Fruit fly (Drosophila melanogaster) whole organism, embryonic: ENCODE results near the gene CG43446.

ENCODE experiments used
- Awh ChIP-seq: fragments of 200-800 bp; sonication (Bioruptor generic); IDR thresholded peaks from 2 replicates; pipeline ENCODE4, ENCODE4 v1.3.6; 2022; ENCODE audit warnings: missing biosample characterization, missing genetic modification characterization
- CG10565 ChIP-seq: fragments of 200-800 bp; sonication (Bioruptor generic); optimal IDR thresholded peaks from 3 replicates; lab custom pipeline; 2016; ENCODE audit warnings: missing biosample characterization, mild to moderate bottlenecking, missing genetic modification characterization
- CG10959 ChIP-seq: fragments of 200-800 bp; sonication (Bioruptor generic); IDR thresholded peaks from 2 replicates; pipeline ENCODE4 v1.3.6; 2022; ENCODE audit warnings: missing biosample characterization, missing genetic modification characterization
- CG11093 ChIP-seq: fragments of 200-800 bp; sonication (Bioruptor generic); IDR thresholded peaks from 3 replicates; pipeline ENCODE4 v1.3.6; 2022; ENCODE audit warnings: missing biosample characterization, missing genetic modification characterization
- CG12104 ChIP-seq: fragments of 200-800 bp; sonication (Bioruptor generic); optimal IDR thresholded peaks from 3 replicates; lab custom pipeline; 2016; ENCODE audit warnings: missing biosample characterization, missing genetic modification characterization
- CG12769 ChIP-seq: fragments of 200-800 bp; sonication (Bioruptor generic); optimal IDR thresholded peaks from 2 replicates; lab custom pipeline; 2019; ENCODE audit warnings: missing biosample characterization, mild to moderate bottlenecking, missing genetic modification characterization, moderate library complexity
- CG14710 ChIP-seq: fragments of 200-800 bp; sonication (Bioruptor generic); optimal IDR thresholded peaks from 3 replicates; lab custom pipeline; 2019; ENCODE audit warnings: missing biosample characterization, mild to moderate bottlenecking, missing genetic modification characterization, moderate library complexity
- CG1529 ChIP-seq: fragments of 200-800 bp; sonication (Bioruptor generic); optimal IDR thresholded peaks from 3 replicates; lab custom pipeline; 2018; ENCODE audit warnings: missing biosample characterization, missing genetic modification characterization
- CG17186 ChIP-seq: fragments of 200-800 bp; sonication (Bioruptor generic); optimal IDR thresholded peaks from 3 replicates; lab custom pipeline; 2017; ENCODE audit warnings: missing biosample characterization, missing genetic modification reagents, missing genetic modification characterization
- CG17568 ChIP-seq: fragments of 200-800 bp; sonication (Bioruptor generic); optimal IDR thresholded peaks from 2 replicates; lab custom pipeline; 2018; ENCODE audit warnings: missing biosample characterization, mild to moderate bottlenecking, missing genetic modification characterization, moderate library complexity
- CG18262 ChIP-seq: fragments of 200-800 bp; optimal IDR thresholded peaks from 3 replicates; lab custom pipeline; 2019; ENCODE audit warnings: missing biosample characterization, mild to moderate bottlenecking, missing genetic modification characterization, moderate library complexity
- CG1832 ChIP-seq: fragments of 200-800 bp; sonication (Bioruptor generic); optimal IDR thresholded peaks from 2 replicates; lab custom pipeline; 2017; ENCODE audit warnings: missing biosample characterization, mild to moderate bottlenecking, missing genetic modification characterization, inconsistent platforms
- CG18599 ChIP-seq: fragments of 200-800 bp; sonication (Bioruptor generic); optimal IDR thresholded peaks from 3 replicates; lab custom pipeline; 2017; ENCODE audit warnings: missing biosample characterization, missing genetic modification characterization, mild to moderate bottlenecking, moderate library complexity, missing genetic modification reagents
- CG31224 ChIP-seq: fragments of 200-800 bp; sonication (Bioruptor generic); IDR thresholded peaks from 2 replicates; pipeline ENCODE4 v1.3.6; 2022; ENCODE audit warnings: missing biosample characterization, missing genetic modification characterization
- CG31441 ChIP-seq: fragments of 200-800 bp; sonication (Bioruptor generic); IDR thresholded peaks from 2 replicates; pipeline ENCODE4 v1.3.6; 2022; ENCODE audit warnings: missing biosample characterization, missing genetic modification characterization
- CG7556 ChIP-seq: fragments of 200-800 bp; sonication (Bioruptor generic); optimal IDR thresholded peaks from 2 replicates; lab custom pipeline; 2017; ENCODE audit warnings: missing biosample characterization, mild to moderate bottlenecking, missing genetic modification characterization
- CG7928 ChIP-seq: fragments of 200-800 bp; sonication (Bioruptor generic); optimal IDR thresholded peaks from 2 replicates; lab custom pipeline; 2017; ENCODE audit warnings: missing biosample characterization, mild to moderate bottlenecking, missing genetic modification characterization
- Camta ChIP-seq: fragments of 200-800 bp; sonication (Bioruptor generic); optimal IDR thresholded peaks from 2 replicates; lab custom pipeline; 2016; ENCODE audit warnings: missing biosample characterization, missing genetic modification characterization
- D19B ChIP-seq: fragments of 200-800 bp; sonication (Bioruptor generic); optimal IDR thresholded peaks from 2 replicates; lab custom pipeline; 2017; ENCODE audit warnings: missing biosample characterization, mild to moderate bottlenecking, missing genetic modification characterization
- Dad ChIP-seq: fragments of 200-800 bp; sonication (Bioruptor generic); optimal IDR thresholded peaks from 3 replicates; lab custom pipeline; 2016; ENCODE audit warnings: missing biosample characterization, missing genetic modification characterization
- Dip3 ChIP-seq: fragments of 200-800 bp; sonication (Bioruptor generic); optimal IDR thresholded peaks from 3 replicates; lab custom pipeline; 2016; ENCODE audit warnings: missing biosample characterization, missing genetic modification characterization
- Dp ChIP-seq: fragments of 200-800 bp; sonication (Bioruptor generic); optimal IDR thresholded peaks from 2 replicates; lab custom pipeline; 2018; ENCODE audit warnings: missing biosample characterization, mild to moderate bottlenecking, missing genetic modification characterization, moderate library complexity
- Hsf ChIP-seq: fragments of 200-800 bp; sonication (Bioruptor generic); optimal IDR thresholded peaks from 3 replicates; lab custom pipeline; 2016; ENCODE audit warnings: missing biosample characterization, missing genetic modification characterization
- NC2β ChIP-seq: fragments of 200-800 bp; sonication (Bioruptor generic); optimal IDR thresholded peaks from 2 replicates; lab custom pipeline; 2016; ENCODE audit warnings: missing biosample characterization, missing genetic modification characterization
- Neu2 ChIP-seq: fragments of 200-800 bp; sonication (Bioruptor generic); optimal IDR thresholded peaks from 3 replicates; lab custom pipeline; 2016; ENCODE audit warnings: missing biosample characterization, missing genetic modification characterization, borderline replicate concordance
- Pdp1 ChIP-seq, 2 experiments: fragments of 200-800 bp; sonication (Bioruptor generic); optimal IDR thresholded peaks; 3 replicates each; lab custom pipeline; 2016; ENCODE audit warnings: missing biosample characterization in 2 of 2, missing genetic modification characterization in 2 of 2, mild to moderate bottlenecking in 1 of 2, moderate library complexity in 1 of 2
- Stat92E ChIP-seq, 3 experiments: fragments of >200 bp in 2 of 3; fragments of 200-800 bp in 1 of 3; sonication (Bioruptor generic) in 1 of 3; optimal IDR thresholded peaks; 2 replicates each; lab custom pipeline; 2017 to 2019; ENCODE audit warnings: missing biosample characterization in 3 of 3, missing genetic modification characterization in 3 of 3, mild to moderate bottlenecking in 1 of 3, moderate library complexity in 1 of 3
- Taf1 ChIP-seq: fragments of 200-800 bp; sonication (Bioruptor generic); IDR thresholded peaks from 2 replicates; pipeline ENCODE4 v1.3.6; 2022; ENCODE audit warnings: missing biosample characterization, missing genetic modification characterization
- bowl ChIP-seq: fragments of 200-800 bp; sonication (Bioruptor generic); IDR thresholded peaks from 2 replicates; pipeline ENCODE4 v1.3.6; 2022; ENCODE audit warnings: missing biosample characterization, missing genetic modification characterization
- btn ChIP-seq: fragments of 200-800 bp; sonication (Bioruptor generic); optimal IDR thresholded peaks from 2 replicates; lab custom pipeline; 2016; ENCODE audit warnings: missing biosample characterization, missing genetic modification characterization
- corto ChIP-seq: fragments of 200-800 bp; sonication (Bioruptor generic); optimal IDR thresholded peaks from 2 replicates; lab custom pipeline; 2016; ENCODE audit warnings: missing biosample characterization, mild to moderate bottlenecking, missing genetic modification characterization, moderate library complexity
- fd96Cb ChIP-seq: fragments of 200-800 bp; sonication (Bioruptor generic); optimal IDR thresholded peaks from 2 replicates; lab custom pipeline; 2018; ENCODE audit warnings: missing biosample characterization, mild to moderate bottlenecking, missing genetic modification characterization, moderate library complexity
- gcm2 ChIP-seq: fragments of 200-800 bp; sonication (Bioruptor generic); optimal IDR thresholded peaks from 2 replicates; lab custom pipeline; 2016; ENCODE audit warnings: missing biosample characterization, missing genetic modification characterization
- gsb-n ChIP-seq: fragments of 200-800 bp; sonication (Bioruptor generic); optimal IDR thresholded peaks from 3 replicates; lab custom pipeline; 2018; ENCODE audit warnings: missing biosample characterization, mild to moderate bottlenecking, missing genetic modification characterization
- jigr1 ChIP-seq: fragments of 200-800 bp; sonication (Bioruptor generic); IDR thresholded peaks from 3 replicates; pipeline ENCODE4 v1.3.6; 2022; ENCODE audit warnings: missing biosample characterization, missing genetic modification characterization
- jing ChIP-seq: fragments of 200-800 bp; sonication (Bioruptor generic); optimal IDR thresholded peaks from 2 replicates; lab custom pipeline; 2018; ENCODE audit warnings: missing biosample characterization, mild to moderate bottlenecking, missing genetic modification characterization
- kni ChIP-seq: fragments of 200-800 bp; sonication (Bioruptor generic); optimal IDR thresholded peaks from 3 replicates; lab custom pipeline; 2017; ENCODE audit warnings: mild to moderate bottlenecking, missing biosample characterization, missing genetic modification reagents, missing genetic modification characterization
- lilli ChIP-seq: fragments of 200-800 bp; sonication (Bioruptor generic); optimal IDR thresholded peaks from 3 replicates; lab custom pipeline; 2016; ENCODE audit warnings: missing biosample characterization, missing genetic modification characterization
- lmd ChIP-seq: fragments of 200-800 bp; sonication (Bioruptor generic); IDR thresholded peaks from 2 replicates; pipeline ENCODE4 v1.3.6; 2022; ENCODE audit warnings: missing biosample characterization, missing genetic modification characterization
- onecut ChIP-seq: fragments of 200-800 bp; sonication (Bioruptor generic); IDR thresholded peaks from 2 replicates; pipeline ENCODE4 v1.3.6; 2022; ENCODE audit warnings: missing biosample characterization, missing genetic modification characterization
- prd ChIP-seq, 3 experiments: fragments of >200 bp in 2 of 3; fragments of 200-800 bp in 1 of 3; sonication (Bioruptor generic) in 1 of 3; optimal IDR thresholded peaks in 2 of 3; IDR thresholded peaks in 1 of 3; 2 replicates in 2 of 3; 3 replicates in 1 of 3; pipeline versions ENCODE4 v1.3.6 to Lab custom; 2017 to 2022; ENCODE audit warnings: missing biosample characterization in 1 of 3, missing genetic modification characterization in 1 of 3
- pum ChIP-seq: fragments of 200-800 bp; sonication (Bioruptor generic); optimal IDR thresholded peaks from 2 replicates; lab custom pipeline; 2016; ENCODE audit warnings: missing biosample characterization, missing genetic modification characterization
- run ChIP-seq: fragments of 200-800 bp; sonication (Bioruptor generic); optimal IDR thresholded peaks from 3 replicates; lab custom pipeline; 2018; ENCODE audit warnings: missing biosample characterization, mild to moderate bottlenecking, missing genetic modification characterization
- sd ChIP-seq: fragments of 200-800 bp; sonication (Bioruptor generic); optimal IDR thresholded peaks from 3 replicates; lab custom pipeline; 2018; ENCODE audit warnings: missing biosample characterization, mild to moderate bottlenecking, missing genetic modification characterization, moderate library complexity
- sens ChIP-seq: fragments of 200-800 bp; sonication (Bioruptor generic); peaks from one replicate; lab custom pipeline; 2016; ENCODE audit warnings: missing biosample characterization, missing genetic modification characterization
- sr ChIP-seq: fragments of 200-800 bp; sonication (Bioruptor generic); IDR thresholded peaks from 3 replicates; pipeline ENCODE4 v1.3.6; 2022; ENCODE audit warnings: missing biosample characterization, missing genetic modification characterization
- tll ChIP-seq, 2 experiments: fragments of 200-800 bp in 1 of 2; fragments of >200 bp in 1 of 2; sonication (Bioruptor generic) in 1 of 2; optimal IDR thresholded peaks; 2 replicates each; lab custom pipeline; 2017 to 2019; ENCODE audit warnings: missing biosample characterization in 2 of 2, missing genetic modification characterization in 2 of 2, mild to moderate bottlenecking in 1 of 2, moderate library complexity in 1 of 2

Gene CG43446

dm6 chr3R:20956875-20957874 lies 30.6 kb downstream of the CG43446 start (continued):
- TF ChIP-seq Hsf (GFP tag; lab: Kevin White, UChicago) = peak; percentile 85
- peak; percentile 26 for TF ChIP-seq CG17186 (GFP tag; lab: Kevin White, UChicago)
- peak; percentile 88 for TF ChIP-seq lilli (GFP tag; lab: Kevin White, UChicago)
- no peak for TF ChIP-seq Dp (GFP tag; lab: Kevin White, UChicago)
- peak; percentile 30 for TF ChIP-seq CG12769 (tag; lab: Kevin White, UChicago)
- no peak for TF ChIP-seq tll (GFP tag; optimal IDR thresholded peaks at IDR 0.05; lab: Kevin White, UChicago)
- no peak for TF ChIP-seq Awh (GFP tag; lab: Robert Waterston, UW)
- peak; percentile 72 for TF ChIP-seq lmd (GFP tag; lab: Robert Waterston, UW)
- peak; percentile 98 for TF ChIP-seq CG7556 (GFP tag; lab: Kevin White, UChicago)
- TF ChIP-seq sd (tag; lab: Kevin White, UChicago) = peak; percentile 99
- no peak for TF ChIP-seq bowl (GFP tag; lab: Robert Waterston, UW)
- TF ChIP-seq Pdp1 (GFP tag; optimal IDR thresholded peaks at IDR 0.05; lab: Kevin White, UChicago) = peak; percentile 87 to 99
- peak; percentile 50 for TF ChIP-seq NC2β (GFP tag; lab: Kevin White, UChicago)
- no peak for TF ChIP-seq prd (optimal IDR thresholded peaks at IDR 0.05; lab: Kevin White, UChicago)
- peak; percentile 64; the same call in 2 of the 3 replicates for TF ChIP-seq prd (GFP tag; IDR thresholded peaks at IDR 0.05; lab: Robert Waterston, UW)
- TF ChIP-seq Dip3 = peak; percentile 79
- TF ChIP-seq CG1832 (GFP tag; lab: Kevin White, UChicago) = peak; percentile 48
- TF ChIP-seq CG31224 (GFP tag; lab: Robert Waterston, UW) = peak; percentile 37
- peak; percentile 2 for TF ChIP-seq corto (GFP tag; lab: Kevin White, UChicago)
- TF ChIP-seq CG14710 (tag; lab: Kevin White, UChicago) = peak; percentile 84
- TF ChIP-seq CG10959 (GFP tag; lab: Robert Waterston, UW) = no peak
- TF ChIP-seq run (tag; lab: Kevin White, UChicago) = peak; percentile 80
- peak; percentile 71 for TF ChIP-seq CG17568 (GFP tag; lab: Kevin White, UChicago)
- TF ChIP-seq Camta (GFP tag; lab: Kevin White, UChicago) = peak; percentile 63
- TF ChIP-seq D19B (GFP tag; lab: Kevin White, UChicago) = peak; percentile 85
- peak; percentile 95 for TF ChIP-seq CG12104
- peak; percentile 53; the same call in 1 of the 3 replicates for TF ChIP-seq jigr1 (GFP tag; lab: Robert Waterston, UW)
- TF ChIP-seq onecut (GFP tag; lab: Robert Waterston, UW) = peak; percentile 4; the same call in 1 of the 2 replicates
- TF ChIP-seq Taf1 = no peak
- TF ChIP-seq sr (GFP tag; lab: Robert Waterston, UW) = peak; percentile 36; the same call in 1 of the 3 replicates
- peak; percentile 53 for TF ChIP-seq gcm2 (GFP tag; lab: Kevin White, UChicago)
- peak; percentile 74 for TF ChIP-seq pum
- TF ChIP-seq fd96Cb (tag; lab: Kevin White, UChicago) = peak; percentile 89
- peak; percentile 34 for TF ChIP-seq CG10565 (GFP tag; lab: Kevin White, UChicago)
- peak; percentile 71 for TF ChIP-seq jing (GFP tag; lab: Kevin White, UChicago)
- TF ChIP-seq btn (GFP tag; lab: Kevin White, UChicago) = peak; percentile 42
- peak; percentile 82 for TF ChIP-seq CG1529 (GFP tag; lab: Kevin White, UChicago)
- peak; percentile 58 for TF ChIP-seq CG7928 (GFP tag; lab: Kevin White, UChicago)
- peak; percentile 94 for TF ChIP-seq sens (GFP tag; lab: Kevin White, UChicago)
- peak; percentile 1 for TF ChIP-seq Neu2 (GFP tag; lab: Kevin White, UChicago)
- peak; percentile 94 for TF ChIP-seq CG18599
- TF ChIP-seq kni = peak; percentile 37
- peak; percentile 84 for TF ChIP-seq Dad (GFP tag; lab: Kevin White, UChicago)
- TF ChIP-seq CG18262 (tag; lab: Kevin White, UChicago) = peak; percentile 93
- 0 out of 3 replicates have a peak, but pooled peaks have one; percentile 39 for TF ChIP-seq CG11093
- peak; percentile 90 for TF ChIP-seq CG31441 (GFP tag; lab: Robert Waterston, UW)
- peak; percentile 71 for TF ChIP-seq gsb-n (tag; lab: Kevin White, UChicago)
- TF ChIP-seq Stat92E (GFP tag; optimal IDR thresholded peaks at IDR 0.05; lab: Kevin White, UChicago) = no peak
